Fruit fly (Drosophila melanogaster) whole organism, embryonic: Measurements from ENCODE around the gene CG3632.
A peak's percentile ranks its signal among the peaks of the same experiment; 100 is the strongest.

ENCODE experiments used
- CG10462 ChIP-seq: fragments of 200-800 bp; sonication (Bioruptor generic); optimal IDR thresholded peaks from 2 replicates; lab custom pipeline; 2016; ENCODE audit warnings: missing biosample characterization, missing genetic modification characterization
- CG10979 ChIP-seq: fragments of 200-800 bp; sonication (Bioruptor generic); optimal IDR thresholded peaks from 2 replicates; lab custom pipeline; 2018; ENCODE audit warnings: missing biosample characterization, mild to moderate bottlenecking, missing genetic modification characterization, moderate library complexity
- CG11504 ChIP-seq: fragments of 200-800 bp; sonication (Bioruptor generic); optimal IDR thresholded peaks from 3 replicates; lab custom pipeline; 2019; ENCODE audit warnings: missing biosample characterization, mild to moderate bottlenecking, missing genetic modification characterization, moderate library complexity
- CG13775 ChIP-seq: fragments of 200-800 bp; sonication (Bioruptor generic); optimal IDR thresholded peaks from 3 replicates; lab custom pipeline; 2017; ENCODE audit warnings: missing biosample characterization, mild to moderate bottlenecking, missing genetic modification characterization
- CG15696 ChIP-seq: fragments of 200-800 bp; sonication (Bioruptor generic); optimal IDR thresholded peaks from 2 replicates; lab custom pipeline; 2019; ENCODE audit warnings: missing biosample characterization, mild to moderate bottlenecking, missing genetic modification characterization, moderate library complexity
- CG18599 ChIP-seq: fragments of 200-800 bp; sonication (Bioruptor generic); optimal IDR thresholded peaks from 3 replicates; lab custom pipeline; 2017; ENCODE audit warnings: missing biosample characterization, missing genetic modification characterization, mild to moderate bottlenecking, moderate library complexity, missing genetic modification reagents
- CG2116 ChIP-seq: fragments of 200-800 bp; sonication (Bioruptor generic); optimal IDR thresholded peaks from 3 replicates; lab custom pipeline; 2018; ENCODE audit warnings: missing biosample characterization, mild to moderate bottlenecking, missing genetic modification characterization
- CG2120 ChIP-seq: fragments of 200-800 bp; sonication (Bioruptor generic); optimal IDR thresholded peaks from 3 replicates; lab custom pipeline; 2016; ENCODE audit warnings: missing biosample characterization, missing genetic modification characterization
- CG3726 ChIP-seq: fragments of 200-800 bp; sonication (Bioruptor generic); IDR thresholded peaks from 3 replicates; pipeline ENCODE4, ENCODE4 v1.3.6; 2022; ENCODE audit warnings: missing biosample characterization, missing genetic modification characterization
- CG3838 ChIP-seq: fragments of 200-800 bp; sonication (Bioruptor generic); optimal IDR thresholded peaks from 3 replicates; lab custom pipeline; 2016; ENCODE audit warnings: missing biosample characterization, missing genetic modification characterization
- CG4424 ChIP-seq: fragments of 200-800 bp; sonication (Bioruptor generic); optimal IDR thresholded peaks from 3 replicates; lab custom pipeline; 2016; ENCODE audit warnings: missing biosample characterization, missing genetic modification characterization
- CG6791 ChIP-seq: fragments of 200-800 bp; sonication (Bioruptor generic); IDR thresholded peaks from 3 replicates; pipeline ENCODE4 v1.3.6; 2022; ENCODE audit warnings: missing biosample characterization, missing genetic modification characterization; ENCODE audit not compliant: partially characterized antibody
- CG7271 ChIP-seq: fragments of 200-800 bp; sonication (Bioruptor generic); optimal IDR thresholded peaks from 2 replicates; lab custom pipeline; 2018; ENCODE audit warnings: missing biosample characterization, mild to moderate bottlenecking, missing genetic modification characterization, moderate library complexity
- CG7987 ChIP-seq: fragments of 200-800 bp; sonication (Bioruptor generic); optimal IDR thresholded peaks from 2 replicates; lab custom pipeline; 2018; ENCODE audit warnings: missing biosample characterization, mild to moderate bottlenecking, missing genetic modification characterization, moderate library complexity
- CG8765 ChIP-seq: fragments of 200-800 bp; sonication (Bioruptor generic); IDR thresholded peaks from 2 replicates; pipeline ENCODE4 v1.3.6; 2022; ENCODE audit warnings: missing biosample characterization, missing genetic modification characterization
- CG9437 ChIP-seq: fragments of 200-800 bp; sonication (Bioruptor generic); optimal IDR thresholded peaks from 2 replicates; lab custom pipeline; 2018; ENCODE audit warnings: missing biosample characterization, mild to moderate bottlenecking, missing genetic modification characterization
- CG9876 ChIP-seq: fragments of 200-800 bp; sonication (Bioruptor generic); optimal IDR thresholded peaks from 2 replicates; lab custom pipeline; 2016; ENCODE audit warnings: missing biosample characterization, missing genetic modification characterization
- CTCF ChIP-seq: fragments of 200-800 bp; sonication (Bioruptor generic); optimal IDR thresholded peaks from 2 replicates; lab custom pipeline; 2017; ENCODE audit warnings: missing biosample characterization, mild to moderate bottlenecking, missing genetic modification characterization, moderate library complexity
- Chrac-16 ChIP-seq: fragments of 200-800 bp; sonication (Bioruptor generic); optimal IDR thresholded peaks from 3 replicates; lab custom pipeline; 2016; ENCODE audit warnings: missing biosample characterization, missing genetic modification characterization
- GATAe ChIP-seq: fragments of 200-800 bp; sonication (Bioruptor generic); conservative IDR thresholded peaks from 2 replicates; pipeline ENCODE4 v1.3.6; 2022; ENCODE audit warnings: missing biosample characterization, missing genetic modification characterization
- H2.0 ChIP-seq: fragments of 200-800 bp; sonication (Bioruptor generic); IDR thresholded peaks from 2 replicates; pipeline ENCODE4 v1.3.6; 2022; ENCODE audit warnings: missing biosample characterization, missing genetic modification characterization
- HLH54F ChIP-seq: fragments of 200-800 bp; sonication (Bioruptor generic); optimal IDR thresholded peaks from 3 replicates; lab custom pipeline; 2016; ENCODE audit warnings: missing biosample characterization, missing genetic modification characterization
- Hr39 ChIP-seq: fragments of >200 bp; optimal IDR thresholded peaks from 2 replicates; lab custom pipeline; 2017
- Hr78 ChIP-seq, 2 experiments: fragments of 200-800 bp in 1 of 2; fragments of >200 bp in 1 of 2; sonication (Bioruptor generic) in 1 of 2; optimal IDR thresholded peaks; 2 replicates each; lab custom pipeline; 2017 to 2019; ENCODE audit warnings: missing biosample characterization in 2 of 2, missing genetic modification characterization in 2 of 2, mild to moderate bottlenecking in 1 of 2, moderate library complexity in 1 of 2
- Jarid2 ChIP-seq: fragments of 200-800 bp; sonication (Bioruptor generic); optimal IDR thresholded peaks from 3 replicates; lab custom pipeline; 2017; ENCODE audit warnings: mild to moderate bottlenecking, missing biosample characterization, missing genetic modification reagents, missing genetic modification characterization
- Lpt ChIP-seq: fragments of >200 bp; optimal IDR thresholded peaks from 2 replicates; lab custom pipeline; 2018; ENCODE audit warnings: missing biosample characterization, missing genetic modification characterization
- Nf-YA ChIP-seq: fragments of 200-800 bp; sonication (Bioruptor generic); IDR thresholded peaks from 2 replicates; pipeline ENCODE4 v1.3.6; 2022; ENCODE audit warnings: missing biosample characterization, missing genetic modification characterization
- NfI ChIP-seq: fragments of 200-800 bp; sonication (Bioruptor generic); optimal IDR thresholded peaks from 3 replicates; lab custom pipeline; 2018; ENCODE audit warnings: missing biosample characterization, mild to moderate bottlenecking, missing genetic modification characterization, moderate library complexity
- TFAM ChIP-seq: fragments of 200-800 bp; sonication (Bioruptor generic); optimal IDR thresholded peaks from 2 replicates; lab custom pipeline; 2017; ENCODE audit warnings: missing biosample characterization, missing genetic modification characterization, inconsistent platforms
- Xbp1 ChIP-seq: fragments of 200-800 bp; sonication (Bioruptor generic); optimal IDR thresholded peaks from 3 replicates; lab custom pipeline; 2016; ENCODE audit warnings: missing biosample characterization, mild to moderate bottlenecking, missing genetic modification characterization
- ash1 ChIP-seq: fragments of 200-800 bp; sonication (Bioruptor generic); optimal IDR thresholded peaks from 2 replicates; lab custom pipeline; 2018; ENCODE audit warnings: missing biosample characterization, mild to moderate bottlenecking, missing genetic modification characterization
- bab2 ChIP-seq: fragments of 200-800 bp; sonication (Bioruptor generic); optimal IDR thresholded peaks from 2 replicates; lab custom pipeline; 2016; ENCODE audit warnings: missing biosample characterization, missing genetic modification characterization
- cad ChIP-seq: fragments of >200 bp; optimal IDR thresholded peaks from 2 replicates; lab custom pipeline; 2017; ENCODE audit warnings: missing biosample characterization, missing genetic modification characterization
- chm ChIP-seq: fragments of 200-800 bp; sonication (Bioruptor generic); IDR thresholded peaks from 2 replicates; pipeline ENCODE4 v1.3.6; 2022; ENCODE audit warnings: missing biosample characterization, missing genetic modification characterization
- croc ChIP-seq: fragments of 200-800 bp; sonication (Bioruptor generic); conservative IDR thresholded peaks from 3 replicates; pipeline ENCODE4 v1.3.6; 2022; ENCODE audit warnings: missing biosample characterization, missing genetic modification characterization
- dan ChIP-seq: fragments of 200-800 bp; sonication (Bioruptor generic); IDR thresholded peaks from 2 replicates; pipeline ENCODE4 v1.3.6; 2022; ENCODE audit warnings: missing biosample characterization, missing genetic modification characterization
- danr ChIP-seq: fragments of 200-800 bp; sonication (Bioruptor generic); IDR thresholded peaks from 2 replicates; pipeline ENCODE4 v1.3.6; 2022; ENCODE audit warnings: missing biosample characterization, missing genetic modification characterization
- dati ChIP-seq: fragments of 200-800 bp; sonication (Bioruptor generic); IDR thresholded peaks from 2 replicates; pipeline ENCODE4 v1.3.6; 2022; ENCODE audit warnings: missing biosample characterization, missing genetic modification characterization
- eve ChIP-seq, 2 experiments: fragments of >200 bp; optimal IDR thresholded peaks; 2 replicates each; lab custom pipeline; 2017; ENCODE audit warnings: missing biosample characterization in 2 of 2, missing genetic modification characterization in 2 of 2
- ftz-f1 ChIP-seq: fragments of 200-800 bp; sonication (Bioruptor generic); optimal IDR thresholded peaks from 2 replicates; lab custom pipeline; 2016; ENCODE audit warnings: missing biosample characterization, missing genetic modification characterization
- gcm2 ChIP-seq: fragments of 200-800 bp; sonication (Bioruptor generic); optimal IDR thresholded peaks from 2 replicates; lab custom pipeline; 2016; ENCODE audit warnings: missing biosample characterization, missing genetic modification characterization
- gfzf ChIP-seq: fragments of 200-800 bp; sonication (Bioruptor generic); optimal IDR thresholded peaks from 2 replicates; lab custom pipeline; 2016; ENCODE audit warnings: missing biosample characterization, mild to moderate bottlenecking, missing genetic modification characterization, moderate library complexity
- ham ChIP-seq: fragments of 200-800 bp; sonication (Bioruptor generic); IDR thresholded peaks from 2 replicates; pipeline ENCODE4 v1.3.6; 2022; ENCODE audit warnings: missing biosample characterization, missing genetic modification characterization
- onecut ChIP-seq: fragments of 200-800 bp; sonication (Bioruptor generic); IDR thresholded peaks from 2 replicates; pipeline ENCODE4 v1.3.6; 2022; ENCODE audit warnings: missing biosample characterization, missing genetic modification characterization
- pita ChIP-seq: fragments of 200-800 bp; sonication (Bioruptor generic); optimal IDR thresholded peaks from 2 replicates; lab custom pipeline; 2017; ENCODE audit warnings: missing biosample characterization, mild to moderate bottlenecking, missing genetic modification characterization
- prd ChIP-seq, 3 experiments: fragments of >200 bp in 2 of 3; fragments of 200-800 bp in 1 of 3; sonication (Bioruptor generic) in 1 of 3; optimal IDR thresholded peaks in 2 of 3; IDR thresholded peaks in 1 of 3; 2 replicates in 2 of 3; 3 replicates in 1 of 3; pipeline versions ENCODE4 v1.3.6 to Lab custom; 2017 to 2022; ENCODE audit warnings: missing biosample characterization in 1 of 3, missing genetic modification characterization in 1 of 3
- ranshi ChIP-seq: fragments of 200-800 bp; sonication (Bioruptor generic); IDR thresholded peaks from 2 replicates; pipeline ENCODE4 v1.3.6; 2022; ENCODE audit warnings: missing biosample characterization, missing genetic modification characterization
- row ChIP-seq: fragments of 200-800 bp; sonication (Bioruptor generic); IDR thresholded peaks from 3 replicates; pipeline ENCODE4 v1.3.6; 2022; ENCODE audit warnings: missing biosample characterization, missing genetic modification characterization
- stc ChIP-seq: fragments of 200-800 bp; sonication (Bioruptor generic); IDR thresholded peaks from 2 replicates; pipeline ENCODE4 v1.3.6; 2022; ENCODE audit warnings: missing biosample characterization, missing genetic modification characterization
- toy ChIP-seq: fragments of 200-800 bp; sonication (Bioruptor generic); IDR thresholded peaks from 2 replicates; pipeline ENCODE4 v1.3.6; 2022; ENCODE audit warnings: missing biosample characterization, missing genetic modification characterization
- ttk ChIP-seq: fragments of 200-800 bp; sonication (Bioruptor generic); IDR thresholded peaks from 2 replicates; pipeline ENCODE4 v2.1.2; 2022; ENCODE audit warnings: missing biosample characterization, missing genetic modification characterization
- wdn ChIP-seq: fragments of 200-800 bp; sonication (Bioruptor generic); IDR thresholded peaks from 2 replicates; pipeline ENCODE4 v1.3.6; 2022; ENCODE audit warnings: missing biosample characterization, missing genetic modification characterization

CG3632 gene

DNA sequence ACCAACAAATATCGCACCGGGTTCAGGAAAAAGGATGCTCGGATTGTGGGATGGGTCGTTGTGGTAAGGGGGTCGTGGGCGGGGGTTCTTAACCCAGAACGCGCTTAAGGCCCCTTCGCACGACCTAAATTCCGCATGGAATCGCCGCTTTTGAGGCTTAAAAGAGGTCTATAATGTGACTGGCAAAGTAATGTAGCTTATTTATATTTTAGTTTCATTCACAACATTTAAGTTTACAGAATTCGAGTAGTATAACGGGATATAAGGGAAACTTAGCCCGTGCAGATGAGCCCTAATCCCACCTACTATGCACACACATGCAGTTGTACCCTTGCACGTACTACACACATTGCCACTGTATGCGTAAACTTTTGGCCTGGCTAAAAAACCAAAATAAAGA, 17.7 kb upstream of the CG3632 start (continued):
- TF ChIP-seq CG10979 (tag; lab: Kevin White, UChicago) (peak; percentile 91), ham (GFP tag; lab: Robert Waterston, UW) (0 out of 2 replicates have a peak, but pooled peaks have one; percentile 44), bab2 (GFP tag; lab: Kevin White, UChicago) (peak; percentile 46), CG2120 (peak; percentile 20), CG10462 (GFP tag; lab: Kevin White, UChicago) (peak; percentile 39), Chrac-16 (GFP tag; lab: Kevin White, UChicago) (peak; percentile 42), CG2116 (GFP tag; lab: Kevin White, UChicago) (peak; percentile 11), stc (GFP tag; lab: Robert Waterston, UW) (peak; percentile 85), CTCF (GFP tag; lab: Kevin White, UChicago) (peak; percentile 45), CG9437 (GFP tag; lab: Kevin White, UChicago) (peak; percentile 27), wdn (peak; percentile 76), HLH54F (GFP tag; lab: Kevin White, UChicago) (peak; percentile 15), ranshi (GFP tag; lab: Robert Waterston, UW) (peak; percentile 89), ttk (GFP tag; lab: Robert Waterston, UW) (peak; percentile 69), prd (optimal IDR thresholded peaks at IDR 0.05; lab: Kevin White, UChicago) (no peak), prd (GFP tag; IDR thresholded peaks at IDR 0.05; lab: Robert Waterston, UW) (peak; percentile 86), chm (peak; percentile 93), NfI (GFP tag; lab: Kevin White, UChicago) (peak; percentile 82), Nf-YA (GFP tag; lab: Robert Waterston, UW) (peak; percentile 55; the same call in 1 of the 2 replicates), CG7987 (GFP tag; lab: Kevin White, UChicago) (peak; percentile 51), CG11504 (peak; percentile 82), CG18599 (GFP tag; lab: Kevin White, UChicago) (peak; percentile 89), Jarid2 (GFP tag; lab: Kevin White, UChicago) (peak; percentile 22), CG15696 (tag; lab: Kevin White, UChicago) (peak; percentile 91), dati (GFP tag; lab: Robert Waterston, UW) (peak; percentile 67), Hr39 (lab: Kevin White, UChicago) (no peak), H2.0 (GFP tag; lab: Robert Waterston, UW) (peak; percentile 73), croc (peak; percentile 67), CG8765 (peak; percentile 79), onecut (GFP tag; lab: Robert Waterston, UW) (peak; percentile 37), row (peak; percentile 87), Lpt (GFP tag; lab: Kevin White, UChicago) (no peak), danr (peak; percentile 72), CG3838 (GFP tag; lab: Kevin White, UChicago) (peak; percentile 12), Hr78 (GFP tag; optimal IDR thresholded peaks at IDR 0.05; lab: Kevin White, UChicago) (no peak), pita (GFP tag; lab: Kevin White, UChicago) (no peak), ash1 (no peak), cad (GFP tag; lab: Kevin White, UChicago) (no peak), CG3726 (GFP tag; lab: Robert Waterston, UW) (peak; percentile 69; the same call in 2 of the 3 replicates), CG13775 (GFP tag; lab: Kevin White, UChicago) (peak; percentile 83), CG4424 (GFP tag; lab: Kevin White, UChicago) (peak; percentile 81), gcm2 (GFP tag; lab: Kevin White, UChicago) (no peak), CG6791 (GFP tag; lab: Robert Waterston, UW) (no peak), CG7271 (tag; lab: Kevin White, UChicago) (peak; percentile 61), CG9876 (GFP tag; lab: Kevin White, UChicago) (no peak), ftz-f1 (no peak), TFAM (GFP tag; lab: Kevin White, UChicago) (peak; percentile 51), toy (GFP tag; lab: Robert Waterston, UW) (peak; percentile 50; the same call in 1 of the 2 replicates), eve (GFP tag; optimal IDR thresholded peaks at IDR 0.05; lab: Kevin White, UChicago) (peak in 1 of 2 experiments; percentile 92), Xbp1 (peak; percentile 76), dan (GFP tag; lab: Robert Waterston, UW) (peak; percentile 63; the same call in 1 of the 2 replicates), GATAe (GFP tag; lab: Robert Waterston, UW) (0 out of 2 replicates have a peak, but pooled peaks have one; percentile 20), gfzf (GFP tag; lab: Kevin White, UChicago) (no peak)
